Worm (Caenorhabditis elegans): Measurements from ENCODE around the gene unc-46.

DNA sequence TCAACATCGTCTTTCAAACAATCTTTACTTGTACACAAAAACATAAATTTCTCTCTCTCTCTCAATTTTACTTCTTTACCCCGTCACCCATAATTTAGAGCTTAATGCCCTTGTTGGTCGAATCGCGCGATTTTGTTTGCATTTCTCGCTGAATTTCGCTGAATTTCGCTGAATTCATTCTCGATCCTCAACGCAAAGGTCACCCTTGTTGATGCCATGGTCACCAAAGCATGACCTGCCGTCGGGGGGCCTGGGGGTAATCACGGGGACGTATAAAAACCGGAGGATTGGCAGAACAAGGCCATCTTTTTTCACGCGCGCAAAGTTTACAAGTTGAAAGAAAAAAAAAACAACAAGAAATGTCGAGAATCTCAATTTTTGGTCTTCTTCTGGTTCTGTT lies 31.2 kb upstream of the unc-46 start, which contains the start of gene F14F9.8:
- TF ChIP-seq nhr-77 (tag; optimal IDR thresholded peaks at IDR 0.05), result no peak
- no peak for TF ChIP-seq mep-1 (tag; optimal IDR thresholded peaks at IDR 0.05)
- TF ChIP-seq zip-4 (GFP tag; optimal IDR thresholded peaks at IDR 0.05), result no peak
- TF ChIP-seq unc-130 (tag; optimal IDR thresholded peaks at IDR 0.05), result no peak
- no peak for TF ChIP-seq sptf-1 (tag; optimal IDR thresholded peaks at IDR 0.05)
- TF ChIP-seq ceh-88 (GFP tag; IDR thresholded peaks at IDR 0.05), result no peak
- TF ChIP-seq blmp-1 (tag; optimal IDR thresholded peaks at IDR 0.05), result peak; percentile 16
- no peak for TF ChIP-seq ama-1 (optimal IDR thresholded peaks at IDR 0.05)
- no peak for TF ChIP-seq efl-1 (optimal IDR thresholded peaks at IDR 0.05)
- no peak for TF ChIP-seq efl-1 (GFP tag; optimal IDR thresholded peaks at IDR 0.05 in 1 of 2)
- no peak for TF ChIP-seq unc-62 (GFP tag; optimal IDR thresholded peaks at IDR 0.05)
- TF ChIP-seq nhr-11 (tag; optimal IDR thresholded peaks at IDR 0.05), result no peak
- TF ChIP-seq jun-1 (tag; optimal IDR thresholded peaks at IDR 0.05), result no peak

Measured in whole organism, L1 larva.